Worm (Caenorhabditis elegans) whole organism, midembryonic: ENCODE results near the gene ZC13.10.

Experiments used
- med-1 ChIP-seq: sonication (generic microtip); optimal IDR thresholded peaks from 2 replicates; lab custom pipeline; 2017; ENCODE audit warnings: missing genetic modification characterization, mild to moderate bottlenecking, missing compliant biosample characterization, antibody characterized with exemption, missing genetic modification reagents; ENCODE audit not compliant: insufficient read depth
- ztf-23 ChIP-seq: fragments of 200-800 bp; sonication (Bioruptor generic); IDR thresholded peaks from 2 replicates; pipeline ENCODE4 v1.3.6; 2022; ENCODE audit warnings: missing genetic modification reagents, missing genetic modification characterization, missing compliant biosample characterization

DNA sequence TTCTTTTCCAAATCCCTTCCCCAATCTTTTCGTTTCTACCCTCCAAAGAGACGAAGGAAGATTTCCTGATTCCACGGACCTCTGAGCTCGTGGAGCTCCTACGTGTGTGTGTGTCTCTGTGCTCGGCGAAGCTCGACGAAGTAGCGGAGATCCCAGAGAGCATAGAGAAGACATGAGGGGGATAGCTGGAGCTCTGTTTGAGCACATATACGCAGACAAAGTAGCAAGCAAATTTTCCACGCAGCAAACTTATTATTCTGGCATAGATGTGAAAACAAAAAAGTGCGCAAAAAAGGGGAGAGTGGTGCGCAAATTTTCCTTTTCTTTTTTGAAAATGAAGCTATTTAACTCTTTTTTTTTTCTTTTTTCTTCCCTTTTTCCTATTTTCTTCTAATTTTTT is 30.5 kb upstream of the ZC13.10 start:
- TF ChIP-seq med-1 (no peak), ztf-23 (GFP tag; lab: Robert Waterston, UW) (no peak)
